Fruit fly (Drosophila melanogaster): ENCODE measurements around the gene Sytbeta.

DNA sequence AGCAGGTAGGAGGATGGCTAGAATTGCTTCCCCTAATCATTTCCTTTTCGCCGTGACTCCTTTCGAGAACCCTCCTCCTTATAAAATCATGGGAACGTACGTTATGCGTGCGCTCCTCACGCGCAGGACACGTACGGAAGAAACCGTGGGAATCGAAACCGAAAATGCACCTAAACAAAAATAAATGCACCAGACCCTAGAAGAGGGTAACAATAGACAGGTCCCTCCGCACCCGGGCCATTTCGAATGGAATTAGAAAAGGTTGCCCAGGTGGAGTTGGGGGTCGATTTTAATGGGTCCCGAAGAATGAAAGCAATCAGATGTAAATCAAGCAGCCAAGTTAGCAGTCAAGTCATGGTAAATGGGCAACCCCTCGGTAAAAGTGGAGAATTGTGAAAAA lies 85.4 kb downstream of the Sytbeta start, which contains the start of gene CG3349:
- TF ChIP-seq Myc (optimal IDR thresholded peaks at IDR 0.05), result no peak
- TF ChIP-seq ttk (optimal IDR thresholded peaks at IDR 0.05), result no peak

Data from Kc167 (cell line).